Worm (Caenorhabditis elegans): ENCODE results near the gene Y47D3A.1.
A peak's percentile ranks its signal among the peaks of the same experiment; 100 is the strongest.

Y47D3A.1 gene

ce11 chrIII:11141791-11142490, at the start of gene Y47D3A.1, which contains the start of gene pola-1 (continued):
- TF ChIP-seq elt-3 (tag; optimal IDR thresholded peaks at IDR 0.05), result peak in 3 of 6 experiments; percentile 39 to 72 (median 53)
- no peak for TF ChIP-seq pag-3 (tag; optimal IDR thresholded peaks at IDR 0.05; ENCODE audit: borderline replicate concordance, insufficient read depth)
- TF ChIP-seq ceh-90 (tag; optimal IDR thresholded peaks at IDR 0.05), result no peak
- no peak for TF ChIP-seq sptf-1 (tag; optimal IDR thresholded peaks at IDR 0.05)
- no peak for TF ChIP-seq ztf-4 (tag; optimal IDR thresholded peaks at IDR 0.05)
- TF ChIP-seq nhr-90 (tag; optimal IDR thresholded peaks at IDR 0.05; ENCODE audit: poor library complexity), result peak; percentile 88
- TF ChIP-seq fkh-10 (GFP tag; optimal IDR thresholded peaks at IDR 0.05), result peak; percentile 55
- TF ChIP-seq F16B12.6 (tag; optimal IDR thresholded peaks at IDR 0.05), result peak; percentile 67
- 0 out of 2 replicates have a peak, but pooled peaks have one; percentile 12 for TF ChIP-seq grh-1 (GFP tag; IDR thresholded peaks at IDR 0.05)
- peak; percentile 36 for TF ChIP-seq vab-15 (tag; optimal IDR thresholded peaks at IDR 0.05)
- TF ChIP-seq tbx-2 (tag; optimal IDR thresholded peaks at IDR 0.05), result peak; percentile 82
- peak; percentile 44; the same call in 1 of the 2 replicates for TF ChIP-seq mab-9 (GFP tag; IDR thresholded peaks at IDR 0.05)
- no peak for TF ChIP-seq ceh-63 (GFP tag; optimal IDR thresholded peaks at IDR 0.05)
- TF ChIP-seq snu-23 (GFP tag; optimal IDR thresholded peaks at IDR 0.05), result peak; percentile 83
- TF ChIP-seq hpl-2 (GFP tag; optimal IDR thresholded peaks at IDR 0.05), result no peak
- TF ChIP-seq lsy-2 (tag; optimal IDR thresholded peaks at IDR 0.05), result peak; percentile 77 to 91
- TF ChIP-seq efl-3 (GFP tag; optimal IDR thresholded peaks at IDR 0.05), result no peak
- peak; percentile 68 for TF ChIP-seq egl-13 (tag; optimal IDR thresholded peaks at IDR 0.05)
- TF ChIP-seq Y116A8C.19 (tag; optimal IDR thresholded peaks at IDR 0.05; ENCODE audit: borderline replicate concordance), result no peak
- TF ChIP-seq isw-1 (GFP tag; IDR thresholded peaks at IDR 0.05), result peak; percentile 82
- TF ChIP-seq irx-1 (tag; optimal IDR thresholded peaks at IDR 0.05), result peak; percentile 50

ce11 chrIII:11188132-11188531, 46.5 kb upstream of the Y47D3A.1 start:
- no peak for TF ChIP-seq F16B12.6 (tag; optimal IDR thresholded peaks at IDR 0.05)
- TF ChIP-seq xbp-1 (tag; optimal IDR thresholded peaks at IDR 0.05), result no peak
- no peak for TF ChIP-seq egl-27 (tag; optimal IDR thresholded peaks at IDR 0.05)
- no peak for TF ChIP-seq efl-3 (GFP tag; optimal IDR thresholded peaks at IDR 0.05)
- TF ChIP-seq egl-13 (tag; optimal IDR thresholded peaks at IDR 0.05), result no peak
- no peak for TF ChIP-seq swsn-7 (tag; optimal IDR thresholded peaks at IDR 0.05)
- TF ChIP-seq snpc-4 (tag; optimal IDR thresholded peaks at IDR 0.05), result no peak
- no peak for TF ChIP-seq ceh-8 (GFP tag; optimal IDR thresholded peaks at IDR 0.05)
- TF ChIP-seq nhr-28 (tag; optimal IDR thresholded peaks at IDR 0.05), result no peak
- TF ChIP-seq skn-1 (tag; optimal IDR thresholded peaks at IDR 0.05), result no peak
- no peak for TF ChIP-seq vab-15 (tag; optimal IDR thresholded peaks at IDR 0.05)
- TF ChIP-seq ceh-90 (tag; optimal IDR thresholded peaks at IDR 0.05), result no peak
- no peak for TF ChIP-seq unc-30 (tag; optimal IDR thresholded peaks at IDR 0.05)
- no peak for TF ChIP-seq lin-39 (tag; optimal IDR thresholded peaks at IDR 0.05)
- TF ChIP-seq jun-1 (tag; optimal IDR thresholded peaks at IDR 0.05), result no peak
- no peak for TF ChIP-seq nhr-76 (tag; optimal IDR thresholded peaks at IDR 0.05)
- TF ChIP-seq C16A3.4 (tag; optimal IDR thresholded peaks at IDR 0.05), result no peak
- TF ChIP-seq ces-1 (GFP tag; optimal IDR thresholded peaks at IDR 0.05), result no peak
- no peak for TF ChIP-seq mef-2 (tag; optimal IDR thresholded peaks at IDR 0.05)
- no peak for TF ChIP-seq nhr-77 (tag; optimal IDR thresholded peaks at IDR 0.05)

- no peak for TF ChIP-seq ceh-8 (GFP tag; optimal IDR thresholded peaks at IDR 0.05)
- TF ChIP-seq sup-37 (GFP tag; optimal IDR thresholded peaks at IDR 0.05), result no peak
- peak; percentile 39 for TF ChIP-seq nhr-71 (tag; optimal IDR thresholded peaks at IDR 0.05)
- TF ChIP-seq aly-2 (tag; optimal IDR thresholded peaks at IDR 0.05), result no peak
- TF ChIP-seq lin-13 (GFP tag; optimal IDR thresholded peaks at IDR 0.05), result no peak
- no peak for TF ChIP-seq snpc-4 (tag; optimal IDR thresholded peaks at IDR 0.05)
- TF ChIP-seq fkh-8 (tag; optimal IDR thresholded peaks at IDR 0.05), result peak; percentile 50
- no peak for TF ChIP-seq C04F5.9 (tag; optimal IDR thresholded peaks at IDR 0.05)
- peak; percentile 88 for TF ChIP-seq fkh-10 (GFP tag; optimal IDR thresholded peaks at IDR 0.05)
- TF ChIP-seq mep-1 (tag; optimal IDR thresholded peaks at IDR 0.05), result peak; percentile 10
- no peak for TF ChIP-seq elt-3 (tag; optimal IDR thresholded peaks at IDR 0.05)
- no peak for TF ChIP-seq ceh-88 (GFP tag; IDR thresholded peaks at IDR 0.05)
- no peak for TF ChIP-seq nhr-20 (tag; optimal IDR thresholded peaks at IDR 0.05)
- peak; percentile 24 for TF ChIP-seq egl-13 (tag; optimal IDR thresholded peaks at IDR 0.05)
- no peak for TF ChIP-seq vab-15 (tag; optimal IDR thresholded peaks at IDR 0.05)
- TF ChIP-seq hpl-2 (GFP tag; optimal IDR thresholded peaks at IDR 0.05), result no peak
- no peak for TF ChIP-seq efl-3 (GFP tag; optimal IDR thresholded peaks at IDR 0.05)
- peak; percentile 26 for TF ChIP-seq swsn-7 (tag; optimal IDR thresholded peaks at IDR 0.05)
- no peak for TF ChIP-seq nhr-77 (tag; optimal IDR thresholded peaks at IDR 0.05)
- TF ChIP-seq isw-1 (GFP tag; IDR thresholded peaks at IDR 0.05), result no peak
- no peak for TF ChIP-seq ztf-4 (tag; optimal IDR thresholded peaks at IDR 0.05)
- peak in 1 of 2 experiments; percentile 5 for TF ChIP-seq lsy-2 (tag; optimal IDR thresholded peaks at IDR 0.05)
- peak; percentile 48 for TF ChIP-seq nhr-47 (tag; optimal IDR thresholded peaks at IDR 0.05)
- TF ChIP-seq Y116A8C.19 (tag; optimal IDR thresholded peaks at IDR 0.05; ENCODE audit: borderline replicate concordance), result no peak
Observed at ce11 chrIII:11185483-11186115, 44.0 kb upstream of the Y47D3A.1 start.

Data from whole organism, L1 larva.